Worm (Caenorhabditis elegans): Measurements from ENCODE around the gene F59A6.13.

ce11 chrII:5004781-5005180 lies 17.8 kb upstream of the F59A6.13 start, which contains the start of gene F59A6.4:
- TF ChIP-seq nhr-20 (tag; optimal IDR thresholded peaks at IDR 0.05) (no peak), blmp-1 (tag; optimal IDR thresholded peaks at IDR 0.05) (no peak), nhr-77 (tag; optimal IDR thresholded peaks at IDR 0.05) (no peak), vab-15 (tag; optimal IDR thresholded peaks at IDR 0.05) (no peak), rnt-1 (tag; optimal IDR thresholded peaks at IDR 0.05) (no peak), nhr-47 (tag; optimal IDR thresholded peaks at IDR 0.05) (no peak), irx-1 (tag; optimal IDR thresholded peaks at IDR 0.05) (no peak), egl-27 (tag; optimal IDR thresholded peaks at IDR 0.05) (no peak), sptf-1 (tag; optimal IDR thresholded peaks at IDR 0.05) (no peak), fkh-8 (tag; optimal IDR thresholded peaks at IDR 0.05) (no peak), fkh-10 (GFP tag; optimal IDR thresholded peaks at IDR 0.05) (no peak)
